Worm (Caenorhabditis elegans): ENCODE results near the gene F58B4.2.
A peak's percentile ranks its signal among the peaks of the same experiment; 100 is the strongest.

The F58B4.2 gene

ce11 chrV:10944903-10945302 lies 26.6 kb upstream of the F58B4.2 start:
- no peak for TF ChIP-seq ztf-22 (GFP tag; optimal IDR thresholded peaks at IDR 0.05)
- no peak for TF ChIP-seq nfya-1 (tag; optimal IDR thresholded peaks at IDR 0.05; ENCODE audit: borderline replicate concordance, insufficient read depth)
- TF ChIP-seq F23B12.7 (tag; optimal IDR thresholded peaks at IDR 0.05; ENCODE audit: insufficient read depth): no peak

ce11 chrV:10942161-10942560 lies 23.9 kb upstream of the F58B4.2 start, which contains the start of gene zip-9:
Gene zip-9, plus strand, starts transcription at chrV:10942461.
- TF ChIP-seq F37B4.10 (GFP tag; IDR thresholded peaks at IDR 0.05): 0 out of 2 replicates have a peak, but pooled peaks have one; percentile 76
- no peak for TF ChIP-seq ztf-18 (tag; optimal IDR thresholded peaks at IDR 0.05)
- TF ChIP-seq hsf-1 (GFP tag; IDR thresholded peaks at IDR 0.05): 0 out of 2 replicates have a peak, but pooled peaks have one; percentile 20

- peak; percentile 62 for TF ChIP-seq ama-1 (optimal IDR thresholded peaks at IDR 0.05)
- no peak for TF ChIP-seq ama-1 (GFP tag; optimal IDR thresholded peaks at IDR 0.05)
- TF ChIP-seq F57A8.1 (GFP tag; optimal IDR thresholded peaks at IDR 0.05): no peak
These were observed 22.9 kb upstream of the F58B4.2 start, which contains the start of gene F17C11.26 for ce11 chrV:10941150-10941549. Gene F17C11.26, plus strand, starts transcription at chrV:10941450.

- no peak for TF ChIP-seq F52B5.7 (tag; optimal IDR thresholded peaks at IDR 0.05)
- TF ChIP-seq F33H1.4 (GFP tag; IDR thresholded peaks at IDR 0.05): no peak
- TF ChIP-seq hmg-20 (GFP tag; IDR thresholded peaks at IDR 0.05): no peak
- no peak for TF ChIP-seq unc-130 (GFP tag; optimal IDR thresholded peaks at IDR 0.05)
- peak; percentile 62 for TF ChIP-seq dox-1 (GFP tag; IDR thresholded peaks at IDR 0.05)
- no peak for TF ChIP-seq ztf-3 (GFP tag; optimal IDR thresholded peaks at IDR 0.05)
- no peak for TF ChIP-seq D2030.7 (GFP tag; IDR thresholded peaks at IDR 0.05)
- no peak for TF ChIP-seq madf-6 (GFP tag; IDR thresholded peaks at IDR 0.05)
- peak; percentile 68; the same call in 1 of the 2 replicates for TF ChIP-seq nfyb-1 (GFP tag; IDR thresholded peaks at IDR 0.05)
- no peak for TF ChIP-seq sea-2 (GFP tag; IDR thresholded peaks at IDR 0.05)
- TF ChIP-seq bed-1 (GFP tag; IDR thresholded peaks at IDR 0.05): no peak
- TF ChIP-seq B0035.1 (tag; optimal IDR thresholded peaks at IDR 0.05): no peak
- no peak for TF ChIP-seq ztf-25 (GFP tag; IDR thresholded peaks at IDR 0.05)
- no peak for TF ChIP-seq Y79H2A.3 (GFP tag; conservative IDR thresholded peaks at IDR 0.05)
- TF ChIP-seq egl-44 (GFP tag; IDR thresholded peaks at IDR 0.05): peak; percentile 71
- no peak for TF ChIP-seq C06A6.2 (GFP tag; conservative IDR thresholded peaks at IDR 0.05)
- TF ChIP-seq C17E4.6 (GFP tag; IDR thresholded peaks at IDR 0.05): no peak
- TF ChIP-seq Y53G8AR.9 (GFP tag; conservative IDR thresholded peaks at IDR 0.05): no peak
- TF ChIP-seq sdz-38 (tag; optimal IDR thresholded peaks at IDR 0.05): no peak
- no peak for TF ChIP-seq xnd-1 (tag; optimal IDR thresholded peaks at IDR 0.05)
- TF ChIP-seq aptf-3 (GFP tag; IDR thresholded peaks at IDR 0.05): no peak
- TF ChIP-seq somi-1 (GFP tag; optimal IDR thresholded peaks at IDR 0.05): no peak
- no peak for TF ChIP-seq F39B2.1 (GFP tag; IDR thresholded peaks at IDR 0.05)
- TF ChIP-seq hrde-1 (tag; optimal IDR thresholded peaks at IDR 0.05; ENCODE audit: borderline replicate concordance): no peak
- no peak for TF ChIP-seq zfh-2 (GFP tag; conservative IDR thresholded peaks at IDR 0.05)
- no peak for TF ChIP-seq lsy-27 (tag; optimal IDR thresholded peaks at IDR 0.05; ENCODE audit: borderline replicate concordance, insufficient read depth)
- no peak for TF ChIP-seq hlh-12 (tag; optimal IDR thresholded peaks at IDR 0.05)
- peak; percentile 73 for TF ChIP-seq attf-5 (GFP tag; optimal IDR thresholded peaks at IDR 0.05)
- TF ChIP-seq pbrm-1 (GFP tag; IDR thresholded peaks at IDR 0.05): peak; percentile 31; the same call in 1 of the 2 replicates
- no peak for TF ChIP-seq snpc-3.4 (tag; optimal IDR thresholded peaks at IDR 0.05)
- no peak for TF ChIP-seq lin-35 (GFP tag; optimal IDR thresholded peaks at IDR 0.05)
- TF ChIP-seq efl-1 (GFP tag; optimal IDR thresholded peaks at IDR 0.05): no peak
- TF ChIP-seq gei-17 (GFP tag; optimal IDR thresholded peaks at IDR 0.05): peak; percentile 29
- no peak for TF ChIP-seq ceh-40 (GFP tag; IDR thresholded peaks at IDR 0.05)
- TF ChIP-seq ztf-22 (GFP tag; optimal IDR thresholded peaks at IDR 0.05): peak; percentile 80
- TF ChIP-seq attf-6 (GFP tag; IDR thresholded peaks at IDR 0.05): no peak
These were observed 22.3 kb upstream of the F58B4.2 start for ce11 chrV:10940571-10940991.
